Fruit fly (Drosophila melanogaster) whole organism, embryonic: Measurements from ENCODE around the gene dpy.
A peak's percentile ranks its signal among the peaks of the same experiment; 100 is the strongest.

ENCODE experiments used
- B-H2 ChIP-seq: fragments of 200-800 bp; sonication (Bioruptor generic); optimal IDR thresholded peaks from 2 replicates; lab custom pipeline; 2018; ENCODE audit warnings: missing biosample characterization, mild to moderate bottlenecking, missing genetic modification characterization
- CG11723 ChIP-seq: fragments of 200-800 bp; sonication (Bioruptor generic); optimal IDR thresholded peaks from 2 replicates; lab custom pipeline; 2017; ENCODE audit warnings: missing biosample characterization, mild to moderate bottlenecking, missing genetic modification characterization
- CG12071 ChIP-seq: fragments of 200-800 bp; sonication (Bioruptor generic); optimal IDR thresholded peaks from 3 replicates; lab custom pipeline; 2018; ENCODE audit warnings: missing biosample characterization, mild to moderate bottlenecking, missing genetic modification characterization
- CG12104 ChIP-seq: fragments of 200-800 bp; sonication (Bioruptor generic); optimal IDR thresholded peaks from 3 replicates; lab custom pipeline; 2016; ENCODE audit warnings: missing biosample characterization, missing genetic modification characterization
- CG13424 ChIP-seq: fragments of 200-800 bp; sonication (Bioruptor generic); optimal IDR thresholded peaks from 2 replicates; lab custom pipeline; 2019; ENCODE audit warnings: missing biosample characterization, mild to moderate bottlenecking, missing genetic modification characterization, moderate library complexity
- CG13894 ChIP-seq: fragments of 200-800 bp; sonication (Bioruptor generic); optimal IDR thresholded peaks from 3 replicates; lab custom pipeline; 2018; ENCODE audit warnings: missing biosample characterization, mild to moderate bottlenecking, missing genetic modification characterization, moderate library complexity
- CG1529 ChIP-seq: fragments of 200-800 bp; sonication (Bioruptor generic); optimal IDR thresholded peaks from 3 replicates; lab custom pipeline; 2018; ENCODE audit warnings: missing biosample characterization, missing genetic modification characterization
- CG16813 ChIP-seq: fragments of 200-800 bp; sonication (Bioruptor generic); IDR thresholded peaks from 3 replicates; pipeline ENCODE4 v1.3.6; 2022; ENCODE audit warnings: missing biosample characterization, missing genetic modification characterization; ENCODE audit not compliant: partially characterized antibody
- CG17361 ChIP-seq: fragments of 200-800 bp; sonication (Bioruptor generic); IDR thresholded peaks from 3 replicates; pipeline ENCODE4 v1.3.6; 2022; ENCODE audit warnings: missing biosample characterization, missing genetic modification characterization
- CG1832 ChIP-seq: fragments of 200-800 bp; sonication (Bioruptor generic); optimal IDR thresholded peaks from 2 replicates; lab custom pipeline; 2017; ENCODE audit warnings: missing biosample characterization, mild to moderate bottlenecking, missing genetic modification characterization, inconsistent platforms
- CG18619 ChIP-seq: fragments of 200-800 bp; sonication (Bioruptor generic); optimal IDR thresholded peaks from 3 replicates; lab custom pipeline; 2017; ENCODE audit warnings: missing biosample characterization, mild to moderate bottlenecking, missing genetic modification characterization
- CG2116 ChIP-seq: fragments of 200-800 bp; sonication (Bioruptor generic); optimal IDR thresholded peaks from 3 replicates; lab custom pipeline; 2018; ENCODE audit warnings: missing biosample characterization, mild to moderate bottlenecking, missing genetic modification characterization
- CG2120 ChIP-seq: fragments of 200-800 bp; sonication (Bioruptor generic); optimal IDR thresholded peaks from 3 replicates; lab custom pipeline; 2016; ENCODE audit warnings: missing biosample characterization, missing genetic modification characterization
- CG2678 ChIP-seq: fragments of 200-800 bp; sonication (Bioruptor generic); optimal IDR thresholded peaks from 3 replicates; lab custom pipeline; 2019; ENCODE audit warnings: missing biosample characterization, mild to moderate bottlenecking, missing genetic modification characterization, moderate library complexity
- CG3065 ChIP-seq: fragments of 200-800 bp; sonication (Bioruptor generic); optimal IDR thresholded peaks from 2 replicates; lab custom pipeline; 2016; ENCODE audit warnings: missing biosample characterization, missing genetic modification characterization
- CG31441 ChIP-seq: fragments of 200-800 bp; sonication (Bioruptor generic); IDR thresholded peaks from 2 replicates; pipeline ENCODE4 v1.3.6; 2022; ENCODE audit warnings: missing biosample characterization, missing genetic modification characterization
- CG3163 ChIP-seq: fragments of 200-800 bp; sonication (Bioruptor generic); optimal IDR thresholded peaks from 3 replicates; lab custom pipeline; 2016; ENCODE audit warnings: missing biosample characterization, missing genetic modification characterization
- CG4328 ChIP-seq: fragments of 200-800 bp; sonication (Bioruptor generic); optimal IDR thresholded peaks from 3 replicates; lab custom pipeline; 2017; ENCODE audit warnings: missing biosample characterization, missing genetic modification reagents, missing genetic modification characterization
- CG5953 ChIP-seq: fragments of 200-800 bp; sonication (Bioruptor generic); IDR thresholded peaks from 2 replicates; pipeline ENCODE4 v1.3.6; 2022; ENCODE audit warnings: missing biosample characterization, missing genetic modification characterization
- CG6175 ChIP-seq: fragments of 200-800 bp; sonication (Bioruptor generic); IDR thresholded peaks from 3 replicates; pipeline ENCODE4 v1.3.6; 2022; ENCODE audit warnings: missing biosample characterization, missing genetic modification characterization
- CG6813 ChIP-seq: fragments of 200-800 bp; sonication (Bioruptor generic); optimal IDR thresholded peaks from 2 replicates; lab custom pipeline; 2017; ENCODE audit warnings: missing biosample characterization, missing genetic modification characterization, mild to moderate bottlenecking, moderate library complexity, missing genetic modification reagents
- CG8281 ChIP-seq: fragments of 200-800 bp; sonication (Bioruptor generic); optimal IDR thresholded peaks from 2 replicates; lab custom pipeline; 2018; ENCODE audit warnings: missing biosample characterization, mild to moderate bottlenecking, missing genetic modification characterization, moderate library complexity
- CG9727 ChIP-seq: fragments of 200-800 bp; sonication (Bioruptor generic); optimal IDR thresholded peaks from 3 replicates; lab custom pipeline; 2017; ENCODE audit warnings: missing biosample characterization, mild to moderate bottlenecking, missing genetic modification characterization
- Doc2 ChIP-seq: fragments of 200-800 bp; sonication (Bioruptor generic); IDR thresholded peaks from 2 replicates; pipeline ENCODE4 v1.3.6; 2022; ENCODE audit warnings: missing biosample characterization, missing genetic modification characterization
- Jarid2 ChIP-seq: fragments of 200-800 bp; sonication (Bioruptor generic); optimal IDR thresholded peaks from 3 replicates; lab custom pipeline; 2017; ENCODE audit warnings: mild to moderate bottlenecking, missing biosample characterization, missing genetic modification reagents, missing genetic modification characterization
- Max ChIP-seq: fragments of 200-800 bp; sonication (Bioruptor generic); optimal IDR thresholded peaks from 2 replicates; lab custom pipeline; 2016; ENCODE audit warnings: missing biosample characterization, mild to moderate bottlenecking, missing genetic modification characterization
- NC2β ChIP-seq: fragments of 200-800 bp; sonication (Bioruptor generic); optimal IDR thresholded peaks from 2 replicates; lab custom pipeline; 2016; ENCODE audit warnings: missing biosample characterization, missing genetic modification characterization
- Oaz ChIP-seq: fragments of 200-800 bp; sonication (Bioruptor generic); IDR thresholded peaks from 2 replicates; pipeline ENCODE4 v1.3.6; 2022; ENCODE audit warnings: missing biosample characterization, missing genetic modification characterization
- Oli ChIP-seq: fragments of 200-800 bp; sonication (Bioruptor generic); optimal IDR thresholded peaks from 2 replicates; lab custom pipeline; 2018; ENCODE audit warnings: missing biosample characterization, mild to moderate bottlenecking, missing genetic modification characterization, moderate library complexity
- Scr ChIP-seq: fragments of 200-800 bp; sonication (Bioruptor generic); IDR thresholded peaks from 2 replicates; pipeline ENCODE4 v1.3.6; 2022; ENCODE audit warnings: missing biosample characterization, missing genetic modification characterization; ENCODE audit not compliant: partially characterized antibody
- Sin3A ChIP-seq: fragments of >200 bp; optimal IDR thresholded peaks from 2 replicates; lab custom pipeline; 2018
- Sox100B ChIP-seq: fragments of 200-800 bp; sonication (Bioruptor generic); optimal IDR thresholded peaks from 3 replicates; lab custom pipeline; 2018; ENCODE audit warnings: missing biosample characterization, mild to moderate bottlenecking, missing genetic modification characterization
- TFAM ChIP-seq: fragments of 200-800 bp; sonication (Bioruptor generic); optimal IDR thresholded peaks from 2 replicates; lab custom pipeline; 2017; ENCODE audit warnings: missing biosample characterization, missing genetic modification characterization, inconsistent platforms
- ase ChIP-seq: fragments of 200-800 bp; sonication (Bioruptor generic); IDR thresholded peaks from 3 replicates; pipeline ENCODE4 v1.3.6; 2022; ENCODE audit warnings: missing biosample characterization, missing genetic modification characterization
- cas ChIP-seq: fragments of 200-800 bp; sonication (Bioruptor generic); IDR thresholded peaks from 2 replicates; pipeline ENCODE4 v1.3.6; 2022; ENCODE audit warnings: missing biosample characterization, missing genetic modification characterization
- croc ChIP-seq: fragments of 200-800 bp; sonication (Bioruptor generic); conservative IDR thresholded peaks from 3 replicates; pipeline ENCODE4 v1.3.6; 2022; ENCODE audit warnings: missing biosample characterization, missing genetic modification characterization
- crol ChIP-seq: fragments of 200-800 bp; sonication (Bioruptor generic); IDR thresholded peaks from 2 replicates; pipeline ENCODE4 v1.3.6; 2022; ENCODE audit warnings: missing biosample characterization, missing genetic modification characterization
- dimm ChIP-seq: fragments of 200-800 bp; sonication (Bioruptor generic); IDR thresholded peaks from 2 replicates; pipeline ENCODE4 v1.3.6; 2022; ENCODE audit warnings: missing biosample characterization, missing genetic modification characterization
- disco-r ChIP-seq: fragments of 200-800 bp; sonication (Bioruptor generic); optimal IDR thresholded peaks from 2 replicates; lab custom pipeline; 2016; ENCODE audit warnings: missing biosample characterization, missing genetic modification characterization
- ems ChIP-seq: fragments of 200-800 bp; sonication (Bioruptor generic); optimal IDR thresholded peaks from 3 replicates; lab custom pipeline; 2016; ENCODE audit warnings: missing biosample characterization, missing genetic modification characterization
- fd96Cb ChIP-seq: fragments of 200-800 bp; sonication (Bioruptor generic); optimal IDR thresholded peaks from 2 replicates; lab custom pipeline; 2018; ENCODE audit warnings: missing biosample characterization, mild to moderate bottlenecking, missing genetic modification characterization, moderate library complexity
- gsb-n ChIP-seq: fragments of 200-800 bp; sonication (Bioruptor generic); optimal IDR thresholded peaks from 3 replicates; lab custom pipeline; 2018; ENCODE audit warnings: missing biosample characterization, mild to moderate bottlenecking, missing genetic modification characterization
- lbe ChIP-seq: fragments of 200-800 bp; sonication (Bioruptor generic); optimal IDR thresholded peaks from 2 replicates; lab custom pipeline; 2016; ENCODE audit warnings: missing biosample characterization, mild to moderate bottlenecking, missing genetic modification characterization
- p53 ChIP-seq: fragments of 200-800 bp; sonication (Bioruptor generic); optimal IDR thresholded peaks from 2 replicates; lab custom pipeline; 2016; ENCODE audit warnings: missing biosample characterization, missing genetic modification characterization
- pfk ChIP-seq: fragments of 200-800 bp; sonication (Bioruptor generic); optimal IDR thresholded peaks from 2 replicates; lab custom pipeline; 2018; ENCODE audit warnings: missing biosample characterization, mild to moderate bottlenecking, missing genetic modification characterization, moderate library complexity
- repo ChIP-seq: fragments of 200-800 bp; sonication (Bioruptor generic); optimal IDR thresholded peaks from 2 replicates; lab custom pipeline; 2016; ENCODE audit warnings: missing biosample characterization, missing genetic modification characterization
- run ChIP-seq: fragments of 200-800 bp; sonication (Bioruptor generic); optimal IDR thresholded peaks from 3 replicates; lab custom pipeline; 2018; ENCODE audit warnings: missing biosample characterization, mild to moderate bottlenecking, missing genetic modification characterization
- sd ChIP-seq: fragments of 200-800 bp; sonication (Bioruptor generic); optimal IDR thresholded peaks from 3 replicates; lab custom pipeline; 2018; ENCODE audit warnings: missing biosample characterization, mild to moderate bottlenecking, missing genetic modification characterization, moderate library complexity
- sim ChIP-seq: fragments of 200-800 bp; sonication (Bioruptor generic); IDR thresholded peaks from 2 replicates; pipeline ENCODE4 v1.3.6; 2022; ENCODE audit warnings: missing biosample characterization, missing genetic modification characterization
- stc ChIP-seq: fragments of 200-800 bp; sonication (Bioruptor generic); IDR thresholded peaks from 2 replicates; pipeline ENCODE4 v1.3.6; 2022; ENCODE audit warnings: missing biosample characterization, missing genetic modification characterization
- unpg ChIP-seq: fragments of 200-800 bp; sonication (Bioruptor generic); optimal IDR thresholded peaks from 3 replicates; lab custom pipeline; 2018; ENCODE audit warnings: missing biosample characterization, mild to moderate bottlenecking, missing genetic modification characterization, moderate library complexity
- vvl ChIP-seq: fragments of 200-800 bp; sonication (Bioruptor generic); IDR thresholded peaks from 2 replicates; pipeline ENCODE4 v1.3.6; 2022; ENCODE audit warnings: missing biosample characterization, missing genetic modification characterization

The dpy gene

dm6 chr2L:4456539-4456994, 157.5 kb downstream of the dpy start, which contains the start of gene Gs1l (continued):
- TF ChIP-seq Jarid2 (no peak), pfk (GFP tag; lab: Kevin White, UChicago) (no peak), CG12104 (GFP tag; lab: Kevin White, UChicago) (no peak), CG1832 (GFP tag; lab: Kevin White, UChicago) (no peak), NC2β (GFP tag; lab: Kevin White, UChicago) (no peak), CG3163 (no peak), CG6813 (GFP tag; lab: Kevin White, UChicago) (no peak), CG3065 (GFP tag; lab: Kevin White, UChicago) (no peak), CG13894 (tag; lab: Kevin White, UChicago) (peak; percentile 54), CG18619 (GFP tag; lab: Kevin White, UChicago) (no peak), Sin3A (lab: Kevin White, UChicago) (no peak), Doc2 (no peak), CG5953 (no peak), CG6175 (GFP tag; lab: Robert Waterston, UW) (no peak), Max (GFP tag; lab: Kevin White, UChicago) (no peak), Sox100B (GFP tag; lab: Kevin White, UChicago) (no peak), CG9727 (no peak), CG13424 (tag; lab: Kevin White, UChicago) (peak; percentile 21), cas (GFP tag; lab: Robert Waterston, UW) (no peak), unpg (GFP tag; lab: Kevin White, UChicago) (peak; percentile 34), disco-r (no peak), ase (GFP tag; lab: Robert Waterston, UW) (no peak), CG12071 (no peak), vvl (GFP tag; lab: Robert Waterston, UW) (no peak; the same call in 1 of the 2 replicates), CG1529 (GFP tag; lab: Kevin White, UChicago) (no peak), CG16813 (GFP tag; lab: Robert Waterston, UW) (no peak), croc (GFP tag; lab: Robert Waterston, UW) (no peak), CG2678 (tag; lab: Kevin White, UChicago) (peak; percentile 38), run (no peak), fd96Cb (tag; lab: Kevin White, UChicago) (no peak), B-H2 (GFP tag; lab: Kevin White, UChicago) (peak; percentile 66), CG8281 (tag; lab: Kevin White, UChicago) (no peak), CG4328 (GFP tag; lab: Kevin White, UChicago) (no peak), crol (GFP tag; lab: Robert Waterston, UW) (0 out of 2 replicates have a peak, but pooled peaks have one; percentile 15), CG2116 (GFP tag; lab: Kevin White, UChicago) (no peak), repo (no peak), gsb-n (tag; lab: Kevin White, UChicago) (no peak), stc (GFP tag; lab: Robert Waterston, UW) (0 out of 2 replicates have a peak, but pooled peaks have one; percentile 21), lbe (GFP tag; lab: Kevin White, UChicago) (no peak), TFAM (GFP tag; lab: Kevin White, UChicago) (no peak), ems (no peak), CG17361 (GFP tag; lab: Robert Waterston, UW) (0 out of 3 replicates have a peak, but pooled peaks have one; percentile 15), sim (no peak), dimm (GFP tag; lab: Robert Waterston, UW) (no peak), p53 (GFP tag; lab: Kevin White, UChicago) (no peak), Scr (no peak), Oaz (GFP tag; lab: Robert Waterston, UW) (no peak), Oli (tag; lab: Kevin White, UChicago) (no peak), CG2120 (peak; percentile 24), CG31441 (GFP tag; lab: Robert Waterston, UW) (0 out of 2 replicates have a peak, but pooled peaks have one; percentile 24), sd (tag; lab: Kevin White, UChicago) (peak; percentile 56), CG11723 (no peak)
